Fruit fly (Drosophila melanogaster): Measurements from ENCODE around the gene Aldh7A1.

Gene Aldh7A1

dm6 chr3L:19292440-19293175, 23.9 kb upstream of the Aldh7A1 start, which contains the start of gene Gbs-76A (continued):
- peak; percentile 88 for TF ChIP-seq phol (tag; optimal IDR thresholded peaks at IDR 0.05)
- TF ChIP-seq gsb-n (tag; optimal IDR thresholded peaks at IDR 0.05), result peak; percentile 71
- TF ChIP-seq CG10267 (tag; optimal IDR thresholded peaks at IDR 0.05), result peak; percentile 76
- TF ChIP-seq HmgZ (tag; optimal IDR thresholded peaks at IDR 0.05), result peak; percentile 47
- TF ChIP-seq CG11247 (GFP tag; IDR thresholded peaks at IDR 0.05), result peak; percentile 41; the same call in 1 of the 2 replicates
- 0 out of 3 replicates have a peak, but pooled peaks have one; percentile 32 for TF ChIP-seq Doc3 (GFP tag; IDR thresholded peaks at IDR 0.05; ENCODE audit: partially characterized antibody)
- no peak for TF ChIP-seq Doc2 (GFP tag; IDR thresholded peaks at IDR 0.05)
- TF ChIP-seq Trl (optimal IDR thresholded peaks at IDR 0.05), result peak; percentile 72 to 90
- TF ChIP-seq Trl (GFP tag; optimal IDR thresholded peaks at IDR 0.05), result no peak
- TF ChIP-seq CG6854 (GFP tag; optimal IDR thresholded peaks at IDR 0.05), result peak; percentile 78
- TF ChIP-seq odd (GFP tag; optimal IDR thresholded peaks at IDR 0.05), result peak; percentile 83
- TF ChIP-seq ssp (GFP tag; IDR thresholded peaks at IDR 0.05), result peak; percentile 56
- peak; percentile 84 for TF ChIP-seq CG10209 (GFP tag; optimal IDR thresholded peaks at IDR 0.05)
- TF ChIP-seq ATbp (GFP tag; optimal IDR thresholded peaks at IDR 0.05), result peak; percentile 83
- TF ChIP-seq CG13287 (GFP tag; IDR thresholded peaks at IDR 0.05; ENCODE audit: partially characterized antibody), result peak; percentile 67
- TF ChIP-seq dmrt99B (tag; optimal IDR thresholded peaks at IDR 0.05), result peak; percentile 90
- peak; percentile 66 for TF ChIP-seq CG14710 (tag; optimal IDR thresholded peaks at IDR 0.05)
- TF ChIP-seq prd (optimal IDR thresholded peaks at IDR 0.05), result no peak
- TF ChIP-seq prd (GFP tag; IDR thresholded peaks at IDR 0.05), result peak; percentile 65
- peak; percentile 60 for TF ChIP-seq CG1602 (GFP tag; optimal IDR thresholded peaks at IDR 0.05)
- TF ChIP-seq CG17361 (GFP tag; IDR thresholded peaks at IDR 0.05), result peak; percentile 88
- TF ChIP-seq CG7928 (GFP tag; optimal IDR thresholded peaks at IDR 0.05), result no peak
- no peak for TF ChIP-seq D (optimal IDR thresholded peaks at IDR 0.05)
- peak; percentile 75 for TF ChIP-seq D (GFP tag; optimal IDR thresholded peaks at IDR 0.05)
- no peak for TF ChIP-seq CG11456 (GFP tag; IDR thresholded peaks at IDR 0.05)
- TF ChIP-seq CG12071 (GFP tag; optimal IDR thresholded peaks at IDR 0.05), result no peak
- TF ChIP-seq CG6813 (GFP tag; optimal IDR thresholded peaks at IDR 0.05), result peak; percentile 86
- TF ChIP-seq CG9817 (tag; optimal IDR thresholded peaks at IDR 0.05), result peak; percentile 74
- TF ChIP-seq CG18011 (GFP tag; optimal IDR thresholded peaks at IDR 0.05), result peak; percentile 47
- TF ChIP-seq danr (GFP tag; IDR thresholded peaks at IDR 0.05), result 0 out of 2 replicates have a peak, but pooled peaks have one; percentile 5
- peak; percentile 58 to 89 for TF ChIP-seq bsh (GFP tag; optimal IDR thresholded peaks at IDR 0.05)
- TF ChIP-seq Hey (tag; optimal IDR thresholded peaks at IDR 0.05), result no peak
- TF ChIP-seq Adf1 (GFP tag; IDR thresholded peaks at IDR 0.05), result peak; percentile 27; the same call in 1 of the 2 replicates
- TF ChIP-seq CG2116 (GFP tag; optimal IDR thresholded peaks at IDR 0.05), result peak; percentile 36
- TF ChIP-seq Fer1 (GFP tag; optimal IDR thresholded peaks at IDR 0.05), result peak; percentile 91
- TF ChIP-seq CG2199 (GFP tag; IDR thresholded peaks at IDR 0.05), result no peak
- TF ChIP-seq Lpt (GFP tag; optimal IDR thresholded peaks at IDR 0.05), result no peak
- no peak for TF ChIP-seq CG16779 (GFP tag; IDR thresholded peaks at IDR 0.05)
- peak; percentile 67 for TF ChIP-seq GATAe (GFP tag; conservative IDR thresholded peaks at IDR 0.05)
- peak; percentile 88 for TF ChIP-seq CG11504 (tag; optimal IDR thresholded peaks at IDR 0.05)
- TF ChIP-seq Fer2 (tag; optimal IDR thresholded peaks at IDR 0.05), result peak; percentile 77
- peak; percentile 79 for TF ChIP-seq Abd-B (GFP tag; optimal IDR thresholded peaks at IDR 0.05)
- TF ChIP-seq CG13296 (GFP tag; optimal IDR thresholded peaks at IDR 0.05), result peak; percentile 95
- TF ChIP-seq Side (GFP tag; optimal IDR thresholded peaks at IDR 0.05), result no peak
- peak; percentile 33; the same call in 1 of the 2 replicates for TF ChIP-seq Scr (GFP tag; IDR thresholded peaks at IDR 0.05; ENCODE audit: partially characterized antibody)
- peak; percentile 65 for TF ChIP-seq sna (GFP tag; IDR thresholded peaks at IDR 0.05; ENCODE audit: partially characterized antibody)
- peak; percentile 85 for TF ChIP-seq Fer3 (tag; optimal IDR thresholded peaks at IDR 0.05)
- TF ChIP-seq E2f2 (GFP tag; IDR thresholded peaks at IDR 0.05), result peak; percentile 67; the same call in 1 of the 2 replicates
- peak; percentile 89 for TF ChIP-seq sens (GFP tag)

Measured in whole organism, embryonic.